Worm (Caenorhabditis elegans) whole organism, L4/young adult: ENCODE results near the gene R144.3.

Experiments used
- W03F9.2 ChIP-seq: fragments of 150-350 bp; optimal IDR thresholded peaks from 2 replicates; lab custom pipeline; 2014; ENCODE audit warnings: missing biosample characterization, missing genetic modification characterization
- him-1 ChIP-seq: sonication (generic microtip); optimal IDR thresholded peaks from 2 replicates; lab custom pipeline; 2016; ENCODE audit warnings: missing genotype, missing genetic modification reagents, missing genetic modification characterization, missing compliant biosample characterization

DNA sequence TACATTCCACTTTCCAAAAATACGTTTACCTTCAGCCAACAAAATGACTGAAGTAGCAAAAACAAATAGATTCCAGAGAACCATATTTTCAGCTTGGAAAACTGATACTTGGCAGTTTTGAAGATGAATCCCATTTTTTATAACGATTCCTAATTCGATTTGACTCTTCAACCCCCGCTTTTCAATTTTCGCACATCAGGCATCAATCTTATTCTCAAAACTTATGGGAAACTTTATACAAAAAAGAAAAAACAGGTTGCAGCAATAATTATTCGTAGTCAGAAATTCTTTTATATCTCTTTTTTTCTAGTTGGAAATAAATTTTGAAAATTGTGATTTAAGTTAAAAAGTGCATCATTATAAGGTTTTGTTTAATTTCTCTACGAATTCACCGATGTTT, 40.0 kb downstream of the R144.3 start, which contains the start of gene C45G9.10:
- TF ChIP-seq him-1 (no peak), W03F9.2 (tag; lab: Kevin White, UChicago) (no peak)
